Fruit fly (Drosophila melanogaster): ENCODE data around the gene shtd.

Gene shtd

dm6 chrX:15453121-15453520 lies 9.1 kb downstream of the shtd start, which contains the start of gene CG11655 (continued):
- TF ChIP-seq Meics (GFP tag; optimal IDR thresholded peaks at IDR 0.05) (no peak), C15 (GFP tag; IDR thresholded peaks at IDR 0.05) (no peak), wdn (GFP tag; IDR thresholded peaks at IDR 0.05) (no peak), oc (tag; optimal IDR thresholded peaks at IDR 0.05) (no peak), emc (GFP tag; optimal IDR thresholded peaks at IDR 0.05) (no peak), CG1792 (GFP tag; optimal IDR thresholded peaks at IDR 0.05) (no peak), CG9727 (GFP tag; optimal IDR thresholded peaks at IDR 0.05) (peak; percentile 40), CG6689 (GFP tag; IDR thresholded peaks at IDR 0.05) (0 out of 2 replicates have a peak, but pooled peaks have one; percentile 30), dm (GFP tag; optimal IDR thresholded peaks at IDR 0.05) (peak; percentile 9), Antp (GFP tag; optimal IDR thresholded peaks at IDR 0.05) (no peak), Jarid2 (GFP tag; optimal IDR thresholded peaks at IDR 0.05) (no peak), CG4328 (GFP tag; optimal IDR thresholded peaks at IDR 0.05) (no peak), psq (GFP tag; optimal IDR thresholded peaks at IDR 0.05) (no peak), CG1529 (GFP tag; optimal IDR thresholded peaks at IDR 0.05) (no peak), Mad (GFP tag; optimal IDR thresholded peaks at IDR 0.05) (no peak), Abd-B (GFP tag; optimal IDR thresholded peaks at IDR 0.05) (peak; percentile 33), CG17829 (tag; optimal IDR thresholded peaks at IDR 0.05) (peak; percentile 38), run (tag; optimal IDR thresholded peaks at IDR 0.05) (no peak), Eip74EF (GFP tag; optimal IDR thresholded peaks at IDR 0.05) (no peak), cato (GFP tag; optimal IDR thresholded peaks at IDR 0.05; ENCODE audit: borderline replicate concordance) (no peak), kah (GFP tag; optimal IDR thresholded peaks at IDR 0.05) (peak; percentile 5), MTF-1 (GFP tag; optimal IDR thresholded peaks at IDR 0.05; ENCODE audit: borderline replicate concordance) (no peak), grau (tag; optimal IDR thresholded peaks at IDR 0.05) (peak; percentile 29), CG15696 (tag; optimal IDR thresholded peaks at IDR 0.05) (peak; percentile 4), cwo (GFP tag; optimal IDR thresholded peaks at IDR 0.05) (peak; percentile 74), Dp (GFP tag; optimal IDR thresholded peaks at IDR 0.05) (no peak), yki (optimal IDR thresholded peaks at IDR 0.05) (no peak), YL-1 (GFP tag; optimal IDR thresholded peaks at IDR 0.05) (no peak), crc (GFP tag; optimal IDR thresholded peaks at IDR 0.05) (no peak), CG11560 (tag; IDR thresholded peaks at IDR 0.05) (no peak), CG9876 (GFP tag; optimal IDR thresholded peaks at IDR 0.05) (no peak), Sox102F (GFP tag; optimal IDR thresholded peaks at IDR 0.05) (peak; percentile 17), gsb (GFP tag; IDR thresholded peaks at IDR 0.05) (no peak), CG18764 (GFP tag; optimal IDR thresholded peaks at IDR 0.05) (no peak), dmrt11E (tag; optimal IDR thresholded peaks at IDR 0.05) (peak; percentile 35), Atf-2 (GFP tag; optimal IDR thresholded peaks at IDR 0.05) (no peak), exex (tag; optimal IDR thresholded peaks at IDR 0.05) (no peak), CG6175 (GFP tag; IDR thresholded peaks at IDR 0.05) (no peak), CG14860 (GFP tag; IDR thresholded peaks at IDR 0.05; ENCODE audit: partially characterized antibody) (no peak), ems (GFP tag; optimal IDR thresholded peaks at IDR 0.05) (no peak), eyg (GFP tag; optimal IDR thresholded peaks at IDR 0.05) (no peak), Xrp1 (GFP tag; IDR thresholded peaks at IDR 0.05) (peak; percentile 66), CG31224 (GFP tag; IDR thresholded peaks at IDR 0.05) (no peak), Adf1 (GFP tag; IDR thresholded peaks at IDR 0.05) (no peak), ftz-f1 (GFP tag; optimal IDR thresholded peaks at IDR 0.05) (no peak), Neu2 (GFP tag; optimal IDR thresholded peaks at IDR 0.05; ENCODE audit: borderline replicate concordance) (no peak), gcm (GFP tag; optimal IDR thresholded peaks at IDR 0.05) (no peak), sr (GFP tag; IDR thresholded peaks at IDR 0.05) (no peak), CG11504 (tag; optimal IDR thresholded peaks at IDR 0.05) (no peak), mirr (GFP tag; optimal IDR thresholded peaks at IDR 0.05) (no peak), CG10431 (GFP tag; optimal IDR thresholded peaks at IDR 0.05) (no peak), CG2120 (GFP tag; optimal IDR thresholded peaks at IDR 0.05) (peak; percentile 41)

All from whole organism, embryonic.